Worm (Caenorhabditis elegans): ENCODE results near the gene F07C6.6.

The F07C6.6 gene

DNA sequence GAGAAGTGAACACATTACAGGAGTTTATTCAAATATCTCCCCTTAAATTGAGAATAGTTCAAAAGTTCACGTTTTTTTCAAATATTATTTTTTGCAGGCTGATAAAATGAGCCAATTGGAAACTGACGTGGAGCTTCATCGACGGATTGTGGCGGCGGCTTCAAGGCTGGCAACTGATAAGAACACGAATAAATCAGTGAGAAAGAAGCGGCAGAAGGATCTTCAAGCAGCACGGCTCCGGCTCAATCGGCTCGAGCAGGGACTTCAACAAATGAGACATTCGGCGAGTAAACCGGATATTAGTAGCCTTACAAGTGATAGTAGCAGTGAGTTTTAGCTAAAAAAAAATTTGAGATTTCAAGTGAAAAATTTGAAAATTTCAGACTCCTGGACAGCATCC, 32.7 kb downstream of the F07C6.6 start, which contains the start of gene M02B1.4:
Gene M02B1.4, minus strand, starts transcription at position 9 of the 400 bp plus-strand sequence.
- TF ChIP-seq ztf-22 (GFP tag; optimal IDR thresholded peaks at IDR 0.05) (no peak), die-1 (tag; optimal IDR thresholded peaks at IDR 0.05) (no peak), zim-3 (tag; optimal IDR thresholded peaks at IDR 0.05) (no peak), xnd-1 (tag; optimal IDR thresholded peaks at IDR 0.05) (no peak), aptf-2 (GFP tag; conservative IDR thresholded peaks at IDR 0.05) (no peak), B0035.1 (tag; optimal IDR thresholded peaks at IDR 0.05) (no peak), madf-6 (GFP tag; IDR thresholded peaks at IDR 0.05) (no peak), hsf-1 (GFP tag; IDR thresholded peaks at IDR 0.05) (no peak), pbrm-1 (GFP tag; IDR thresholded peaks at IDR 0.05) (no peak), lin-54 (GFP tag; optimal IDR thresholded peaks at IDR 0.05) (no peak), F10E7.11 (tag; optimal IDR thresholded peaks at IDR 0.05) (no peak), madf-3 (GFP tag; IDR thresholded peaks at IDR 0.05) (no peak), F22D6.2 (tag; optimal IDR thresholded peaks at IDR 0.05) (no peak), bed-1 (GFP tag; IDR thresholded peaks at IDR 0.05) (no peak), Y67H2A.10 (GFP tag; conservative IDR thresholded peaks at IDR 0.05) (no peak), repo-1 (tag; optimal IDR thresholded peaks at IDR 0.05) (no peak), lin-35 (GFP tag; optimal IDR thresholded peaks at IDR 0.05) (no peak), ama-1 (optimal IDR thresholded peaks at IDR 0.05) (no peak), ama-1 (GFP tag; optimal IDR thresholded peaks at IDR 0.05) (no peak), tbx-9 (tag; optimal IDR thresholded peaks at IDR 0.05; ENCODE audit: borderline replicate concordance) (no peak), nfya-1 (tag; optimal IDR thresholded peaks at IDR 0.05; ENCODE audit: borderline replicate concordance, insufficient read depth) (no peak)

DNA sequence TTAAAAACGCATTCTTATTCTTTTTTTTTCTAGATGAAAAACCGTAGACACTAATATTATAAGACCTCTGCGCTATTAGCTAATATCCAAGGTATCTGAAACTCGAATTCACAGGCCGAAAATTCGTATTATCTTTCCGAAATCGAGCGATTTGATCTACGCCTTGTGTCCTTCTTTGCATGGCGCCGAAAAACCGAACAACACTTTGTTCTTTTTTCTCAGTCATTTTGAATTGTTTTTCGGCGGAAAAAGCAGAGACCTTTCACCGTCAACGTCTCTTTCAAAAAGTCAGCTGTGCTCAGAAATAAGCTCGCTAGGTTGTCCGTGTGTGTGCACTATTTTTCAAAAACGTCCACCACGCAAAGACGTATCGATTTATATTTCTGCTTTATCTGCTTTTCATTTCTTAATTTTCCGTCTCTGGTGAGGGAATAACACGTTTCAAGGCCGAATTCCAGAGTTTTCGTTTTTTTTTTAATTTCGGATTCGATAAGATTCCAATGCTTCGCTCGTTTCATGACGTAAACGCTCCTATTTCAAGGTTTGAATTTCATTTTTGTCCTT, 38.3 kb downstream of the F07C6.6 start:
- TF ChIP-seq K12H6.12 (tag; optimal IDR thresholded peaks at IDR 0.05) (no peak), hmg-1.2 (GFP tag; IDR thresholded peaks at IDR 0.05) (0 out of 2 replicates have a peak, but pooled peaks have one; percentile 8), ztf-25 (GFP tag; IDR thresholded peaks at IDR 0.05) (0 out of 2 replicates have a peak, but pooled peaks have one; percentile 16), madf-6 (GFP tag; IDR thresholded peaks at IDR 0.05) (peak; percentile 61), snpc-3.4 (tag; optimal IDR thresholded peaks at IDR 0.05) (peak; percentile 0), nhr-179 (tag; optimal IDR thresholded peaks at IDR 0.05) (no peak), nhr-80 (tag; optimal IDR thresholded peaks at IDR 0.05) (no peak), efl-1 (GFP tag; optimal IDR thresholded peaks at IDR 0.05) (peak; percentile 68)

DNA sequence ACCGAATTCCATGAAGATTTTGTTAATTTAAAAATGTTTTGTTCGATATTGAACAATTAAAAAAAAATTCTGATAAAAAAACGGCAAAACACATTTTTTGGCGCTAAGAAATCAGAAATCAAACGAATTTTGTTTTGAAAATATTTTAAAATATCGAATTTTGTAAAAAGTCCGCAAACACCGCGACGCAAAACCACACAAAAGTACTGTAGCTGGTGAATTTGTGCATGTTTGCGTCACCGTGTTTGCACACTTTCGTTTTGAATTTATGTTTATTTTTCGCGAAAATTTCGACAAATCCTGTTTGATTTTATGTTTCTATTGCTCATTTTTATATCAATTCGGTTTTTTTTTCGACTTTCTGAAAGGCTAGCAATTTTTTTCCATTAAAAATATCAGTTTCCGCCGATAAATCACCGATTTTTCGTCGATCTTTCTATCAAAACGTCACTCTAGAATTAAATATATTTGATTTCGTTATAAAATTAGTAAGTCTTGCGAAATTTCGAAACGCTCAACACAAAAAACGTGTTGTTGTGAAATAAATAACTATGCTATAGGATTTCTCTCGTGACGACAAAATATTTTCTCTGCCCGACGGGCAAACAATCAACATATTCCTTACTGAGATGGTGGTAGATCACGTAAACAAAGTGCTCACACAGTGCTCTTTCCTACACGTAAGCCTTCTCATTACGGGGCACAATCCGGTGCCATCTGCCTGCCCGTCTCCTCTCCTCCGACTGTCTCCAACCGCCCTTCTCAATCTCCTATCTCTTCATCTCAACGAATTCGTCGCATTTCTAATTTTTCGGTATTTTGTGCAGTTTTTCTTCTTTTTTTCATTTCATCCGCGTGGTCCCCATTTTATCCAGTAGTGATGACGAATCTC, 39.3 kb downstream of the F07C6.6 start:
- no peak for TF ChIP-seq let-526 (GFP tag; IDR thresholded peaks at IDR 0.05)
- TF ChIP-seq madf-6 (GFP tag; IDR thresholded peaks at IDR 0.05) = peak; percentile 87
- no peak; the same call in 1 of the 2 replicates for TF ChIP-seq mcd-1 (GFP tag; IDR thresholded peaks at IDR 0.05)
- no peak for TF ChIP-seq F55B11.4 (tag; optimal IDR thresholded peaks at IDR 0.05; ENCODE audit: borderline replicate concordance, insufficient read depth)
- no peak for TF ChIP-seq ets-4 (GFP tag; optimal IDR thresholded peaks at IDR 0.05)
- TF ChIP-seq nhr-179 (tag; optimal IDR thresholded peaks at IDR 0.05) = no peak
- no peak for TF ChIP-seq sea-2 (GFP tag; IDR thresholded peaks at IDR 0.05)
- TF ChIP-seq egl-18 (GFP tag; IDR thresholded peaks at IDR 0.05) = no peak
- TF ChIP-seq D2030.7 (GFP tag; IDR thresholded peaks at IDR 0.05) = peak; percentile 73
- peak; percentile 62 for TF ChIP-seq F49E8.2 (tag; optimal IDR thresholded peaks at IDR 0.05; ENCODE audit: insufficient read depth)
- TF ChIP-seq hmg-1.2 (GFP tag; IDR thresholded peaks at IDR 0.05) = peak; percentile 20; the same call in 1 of the 2 replicates
- peak; percentile 60 for TF ChIP-seq xnd-1 (tag; optimal IDR thresholded peaks at IDR 0.05)
- TF ChIP-seq zfh-2 (GFP tag; conservative IDR thresholded peaks at IDR 0.05) = no peak
- no peak for TF ChIP-seq die-1 (tag; optimal IDR thresholded peaks at IDR 0.05)
- peak; percentile 81 for TF ChIP-seq lin-54 (GFP tag; optimal IDR thresholded peaks at IDR 0.05)
- no peak for TF ChIP-seq pbrm-1 (GFP tag; IDR thresholded peaks at IDR 0.05)
- TF ChIP-seq F52B5.7 (tag; optimal IDR thresholded peaks at IDR 0.05) = no peak
- TF ChIP-seq F57A8.1 (GFP tag; optimal IDR thresholded peaks at IDR 0.05) = no peak
- no peak for TF ChIP-seq Y53G8AR.9 (GFP tag; conservative IDR thresholded peaks at IDR 0.05)
- TF ChIP-seq ceh-58 (GFP tag; IDR thresholded peaks at IDR 0.05) = no peak
- TF ChIP-seq Y56A3A.18 (GFP tag; IDR thresholded peaks at IDR 0.05) = no peak
- TF ChIP-seq attf-6 (GFP tag; IDR thresholded peaks at IDR 0.05) = 0 out of 2 replicates have a peak, but pooled peaks have one; percentile 36
